Worm (Caenorhabditis elegans): ENCODE results near the gene tbx-7.

tbx-7 gene

ce11 chrIII:6019512-6020209 lies 8.7 kb downstream of the tbx-7 start, which contains the start of the genes npp-10 and cyk-3:
npp-10 (minus strand) TSS chrIII:6019562.
cyk-3 (plus strand) TSS chrIII:6020159.
- TF ChIP-seq T22C8.4 (GFP tag; IDR thresholded peaks at IDR 0.05): no peak
- TF ChIP-seq cog-1 (tag; optimal IDR thresholded peaks at IDR 0.05): no peak
- TF ChIP-seq med-1 (GFP tag; optimal IDR thresholded peaks at IDR 0.05; ENCODE audit: insufficient read depth): no peak
- TF ChIP-seq tab-1 (GFP tag; IDR thresholded peaks at IDR 0.05): no peak
- TF ChIP-seq klf-2 (GFP tag; conservative IDR thresholded peaks at IDR 0.05): no peak

- TF ChIP-seq flt-1 (GFP tag; IDR thresholded peaks at IDR 0.05) (peak; percentile 20; the same call in 1 of the 2 replicates), ztf-23 (GFP tag; IDR thresholded peaks at IDR 0.05) (0 out of 2 replicates have a peak, but pooled peaks have one; percentile 10), ztf-29 (GFP tag; IDR thresholded peaks at IDR 0.05) (peak; percentile 10; the same call in 1 of the 2 replicates)
Observed at ce11 chrIII:6013027-6013426, 15.3 kb downstream of the tbx-7 start.

ce11 chrIII:6011310-6011709 lies 17.0 kb downstream of the tbx-7 start:
- TF ChIP-seq T22C8.4 (GFP tag; IDR thresholded peaks at IDR 0.05) (no peak), cog-1 (tag; optimal IDR thresholded peaks at IDR 0.05) (no peak), med-1 (GFP tag; optimal IDR thresholded peaks at IDR 0.05; ENCODE audit: insufficient read depth) (no peak), klf-2 (GFP tag; conservative IDR thresholded peaks at IDR 0.05) (no peak), tab-1 (GFP tag; IDR thresholded peaks at IDR 0.05) (no peak), ztf-23 (GFP tag; IDR thresholded peaks at IDR 0.05) (no peak), flt-1 (GFP tag; IDR thresholded peaks at IDR 0.05) (no peak), ztf-29 (GFP tag; IDR thresholded peaks at IDR 0.05) (no peak), ref-1 (GFP tag; conservative IDR thresholded peaks at IDR 0.05) (no peak)

ce11 chrIII:6008989-6009610 lies 19.2 kb downstream of the tbx-7 start, which contains the start of the genes gcna-1 and eftu-2:
gcna-1 (minus strand) TSS chrIII:6009084.
eftu-2 (plus strand) TSS chrIII:6009560.
- TF ChIP-seq med-1 (GFP tag; optimal IDR thresholded peaks at IDR 0.05; ENCODE audit: insufficient read depth): no peak
- no peak for TF ChIP-seq ref-1 (GFP tag; conservative IDR thresholded peaks at IDR 0.05)
- TF ChIP-seq ztf-29 (GFP tag; IDR thresholded peaks at IDR 0.05): no peak

- TF ChIP-seq med-1 (GFP tag; optimal IDR thresholded peaks at IDR 0.05; ENCODE audit: insufficient read depth) (no peak), tab-1 (GFP tag; IDR thresholded peaks at IDR 0.05) (no peak), ref-1 (GFP tag; conservative IDR thresholded peaks at IDR 0.05) (no peak), cog-1 (tag; optimal IDR thresholded peaks at IDR 0.05) (no peak), flt-1 (GFP tag; IDR thresholded peaks at IDR 0.05) (no peak), ztf-29 (GFP tag; IDR thresholded peaks at IDR 0.05) (no peak), klf-2 (GFP tag; conservative IDR thresholded peaks at IDR 0.05) (no peak)
Observed at ce11 chrIII:6006453-6006852, 21.9 kb downstream of the tbx-7 start.

ce11 chrIII:6002024-6002423 lies 26.3 kb downstream of the tbx-7 start:
- no peak for TF ChIP-seq flt-1 (GFP tag; IDR thresholded peaks at IDR 0.05)
- no peak for TF ChIP-seq ztf-29 (GFP tag; IDR thresholded peaks at IDR 0.05)
- no peak for TF ChIP-seq med-1 (GFP tag; optimal IDR thresholded peaks at IDR 0.05; ENCODE audit: insufficient read depth)
- no peak for TF ChIP-seq klf-2 (GFP tag; conservative IDR thresholded peaks at IDR 0.05)
- no peak for TF ChIP-seq ref-1 (GFP tag; conservative IDR thresholded peaks at IDR 0.05)
- no peak for TF ChIP-seq tab-1 (GFP tag; IDR thresholded peaks at IDR 0.05)
- no peak for TF ChIP-seq T22C8.4 (GFP tag; IDR thresholded peaks at IDR 0.05)
- TF ChIP-seq ztf-23 (GFP tag; IDR thresholded peaks at IDR 0.05): no peak
- TF ChIP-seq cog-1 (tag; optimal IDR thresholded peaks at IDR 0.05): no peak

ce11 chrIII:5999629-6000028 lies 28.7 kb downstream of the tbx-7 start:
- TF ChIP-seq med-1 (GFP tag; optimal IDR thresholded peaks at IDR 0.05; ENCODE audit: insufficient read depth) (no peak), tab-1 (GFP tag; IDR thresholded peaks at IDR 0.05) (no peak), cog-1 (tag; optimal IDR thresholded peaks at IDR 0.05) (no peak), ztf-23 (GFP tag; IDR thresholded peaks at IDR 0.05) (no peak), ztf-29 (GFP tag; IDR thresholded peaks at IDR 0.05) (no peak), flt-1 (GFP tag; IDR thresholded peaks at IDR 0.05) (no peak), klf-2 (GFP tag; conservative IDR thresholded peaks at IDR 0.05) (no peak), ref-1 (GFP tag; conservative IDR thresholded peaks at IDR 0.05) (no peak), T22C8.4 (GFP tag; IDR thresholded peaks at IDR 0.05) (no peak)

- TF ChIP-seq ztf-29 (GFP tag; IDR thresholded peaks at IDR 0.05) (no peak), ref-1 (GFP tag; conservative IDR thresholded peaks at IDR 0.05) (no peak), tab-1 (GFP tag; IDR thresholded peaks at IDR 0.05) (no peak), flt-1 (GFP tag; IDR thresholded peaks at IDR 0.05) (no peak), cog-1 (tag; optimal IDR thresholded peaks at IDR 0.05) (no peak), klf-2 (GFP tag; conservative IDR thresholded peaks at IDR 0.05) (no peak), med-1 (GFP tag; optimal IDR thresholded peaks at IDR 0.05; ENCODE audit: insufficient read depth) (no peak), ztf-23 (GFP tag; IDR thresholded peaks at IDR 0.05) (no peak), T22C8.4 (GFP tag; IDR thresholded peaks at IDR 0.05) (no peak)
Observed at ce11 chrIII:5998640-5999039, 29.7 kb downstream of the tbx-7 start.

ce11 chrIII:5992913-5993312 lies 35.4 kb downstream of the tbx-7 start, which contains the start of gene T04C9.1:
T04C9.1 (plus strand) TSS chrIII:5993213.
- TF ChIP-seq ztf-23 (GFP tag; IDR thresholded peaks at IDR 0.05): no peak
- no peak for TF ChIP-seq cog-1 (tag; optimal IDR thresholded peaks at IDR 0.05)
- no peak for TF ChIP-seq klf-2 (GFP tag; conservative IDR thresholded peaks at IDR 0.05)
- TF ChIP-seq med-1 (GFP tag; optimal IDR thresholded peaks at IDR 0.05; ENCODE audit: insufficient read depth): no peak

- no peak for TF ChIP-seq ref-1 (GFP tag; conservative IDR thresholded peaks at IDR 0.05)
- TF ChIP-seq flt-1 (GFP tag; IDR thresholded peaks at IDR 0.05): 0 out of 2 replicates have a peak, but pooled peaks have one; percentile 37
Observed at ce11 chrIII:5992043-5992442, 36.3 kb downstream of the tbx-7 start.
